Fruit fly (Drosophila melanogaster) whole organism, embryonic: Measurements from ENCODE around the gene Doa.

Experiments
- Antp ChIP-seq: fragments of 200-800 bp; sonication (Bioruptor generic); optimal IDR thresholded peaks from 3 replicates; lab custom pipeline; 2016; ENCODE audit warnings: missing biosample characterization, missing genetic modification characterization
- CG10543 ChIP-seq: fragments of 200-800 bp; sonication (Bioruptor generic); optimal IDR thresholded peaks from 3 replicates; lab custom pipeline; 2017; ENCODE audit warnings: missing biosample characterization, mild to moderate bottlenecking, missing genetic modification characterization, moderate library complexity
- CG12769 ChIP-seq: fragments of 200-800 bp; sonication (Bioruptor generic); optimal IDR thresholded peaks from 2 replicates; lab custom pipeline; 2019; ENCODE audit warnings: missing biosample characterization, mild to moderate bottlenecking, missing genetic modification characterization, moderate library complexity
- CG13296 ChIP-seq: fragments of 200-800 bp; sonication (Bioruptor generic); optimal IDR thresholded peaks from 3 replicates; lab custom pipeline; 2018; ENCODE audit warnings: missing biosample characterization, mild to moderate bottlenecking, missing genetic modification characterization
- CG14441 ChIP-seq: fragments of 200-800 bp; sonication (Bioruptor generic); IDR thresholded peaks from 2 replicates; pipeline ENCODE4 v1.3.6; 2022; ENCODE audit warnings: missing biosample characterization, missing genetic modification characterization
- CG17186 ChIP-seq: fragments of 200-800 bp; sonication (Bioruptor generic); optimal IDR thresholded peaks from 3 replicates; lab custom pipeline; 2017; ENCODE audit warnings: missing biosample characterization, missing genetic modification reagents, missing genetic modification characterization
- CG17361 ChIP-seq: fragments of 200-800 bp; sonication (Bioruptor generic); IDR thresholded peaks from 3 replicates; pipeline ENCODE4 v1.3.6; 2022; ENCODE audit warnings: missing biosample characterization, missing genetic modification characterization
- CG17612 ChIP-seq: fragments of 200-800 bp; sonication (Bioruptor generic); IDR thresholded peaks from 2 replicates; pipeline ENCODE4 v1.3.6; 2022; ENCODE audit warnings: missing biosample characterization, missing genetic modification characterization
- CG17802 ChIP-seq: fragments of 200-800 bp; sonication (Bioruptor generic); optimal IDR thresholded peaks from 2 replicates; lab custom pipeline; 2018; ENCODE audit warnings: missing biosample characterization, mild to moderate bottlenecking, missing genetic modification characterization, moderate library complexity
- CG2875 ChIP-seq: fragments of 200-800 bp; sonication (Bioruptor generic); optimal IDR thresholded peaks from 2 replicates; lab custom pipeline; 2017; ENCODE audit warnings: missing biosample characterization, mild to moderate bottlenecking, missing genetic modification characterization, missing genetic modification reagents
- CG2889 ChIP-seq: fragments of 200-800 bp; sonication (Bioruptor generic); IDR thresholded peaks from 3 replicates; pipeline ENCODE4 v1.3.6; 2022; ENCODE audit warnings: missing biosample characterization, missing genetic modification characterization
- CG31224 ChIP-seq: fragments of 200-800 bp; sonication (Bioruptor generic); IDR thresholded peaks from 2 replicates; pipeline ENCODE4 v1.3.6; 2022; ENCODE audit warnings: missing biosample characterization, missing genetic modification characterization
- CG32767 ChIP-seq: fragments of 200-800 bp; sonication (Bioruptor generic); IDR thresholded peaks from 2 replicates; pipeline ENCODE4 v1.3.6; 2022; ENCODE audit warnings: missing biosample characterization, missing genetic modification characterization
- CG42726 ChIP-seq: fragments of 200-800 bp; sonication (Bioruptor generic); IDR thresholded peaks from 2 replicates; pipeline ENCODE4 v1.3.6; 2022; ENCODE audit warnings: missing biosample characterization, missing genetic modification characterization; ENCODE audit not compliant: partially characterized antibody
- CG4328 ChIP-seq: fragments of 200-800 bp; sonication (Bioruptor generic); optimal IDR thresholded peaks from 3 replicates; lab custom pipeline; 2017; ENCODE audit warnings: missing biosample characterization, missing genetic modification reagents, missing genetic modification characterization
- CG7372 ChIP-seq: fragments of 200-800 bp; sonication (Bioruptor generic); IDR thresholded peaks from 2 replicates; pipeline ENCODE4 v1.3.6; 2022; ENCODE audit warnings: missing biosample characterization, missing genetic modification characterization
- CG8290 ChIP-seq, 3 experiments: fragments of 200-800 bp; sonication (Bioruptor generic); optimal IDR thresholded peaks; 2 replicates each; lab custom pipeline; 2016 to 2019; ENCODE audit warnings: missing biosample characterization in 3 of 3, missing genetic modification characterization in 3 of 3, mild to moderate bottlenecking in 2 of 3, moderate library complexity in 1 of 3
- CG9215 ChIP-seq: fragments of 200-800 bp; sonication (Bioruptor generic); IDR thresholded peaks from 2 replicates; pipeline ENCODE4 v1.3.6; 2022; ENCODE audit warnings: missing biosample characterization, missing genetic modification characterization
- CTCF ChIP-seq: fragments of 200-800 bp; sonication (Bioruptor generic); optimal IDR thresholded peaks from 2 replicates; lab custom pipeline; 2017; ENCODE audit warnings: missing biosample characterization, mild to moderate bottlenecking, missing genetic modification characterization, moderate library complexity
- Chrac-16 ChIP-seq: fragments of 200-800 bp; sonication (Bioruptor generic); optimal IDR thresholded peaks from 3 replicates; lab custom pipeline; 2016; ENCODE audit warnings: missing biosample characterization, missing genetic modification characterization
- Deaf1 ChIP-seq: fragments of 200-800 bp; optimal IDR thresholded peaks from 3 replicates; lab custom pipeline; 2019; ENCODE audit warnings: missing biosample characterization, mild to moderate bottlenecking, missing genetic modification characterization, moderate library complexity
- Dll ChIP-seq: fragments of 200-800 bp; sonication (Bioruptor generic); IDR thresholded peaks from 4 replicates; pipeline ENCODE4 v1.3.6; 2022; ENCODE audit warnings: missing biosample characterization, missing genetic modification characterization; ENCODE audit not compliant: partially characterized antibody
- Ets97D ChIP-seq: fragments of 200-800 bp; sonication (Bioruptor generic); optimal IDR thresholded peaks from 3 replicates; lab custom pipeline; 2016; ENCODE audit warnings: missing biosample characterization, missing genetic modification characterization
- Fer2 ChIP-seq: fragments of 200-800 bp; sonication (Bioruptor generic); optimal IDR thresholded peaks from 2 replicates; lab custom pipeline; 2018; ENCODE audit warnings: missing biosample characterization, mild to moderate bottlenecking, missing genetic modification characterization, moderate library complexity
- Gug ChIP-seq: fragments of 200-800 bp; sonication (Bioruptor generic); IDR thresholded peaks from 4 replicates; pipeline ENCODE4 v1.3.6; 2022; ENCODE audit warnings: missing biosample characterization, missing genetic modification characterization
- NC2α ChIP-seq: fragments of 200-800 bp; sonication (Bioruptor generic); optimal IDR thresholded peaks from 2 replicates; lab custom pipeline; 2016; ENCODE audit warnings: missing biosample characterization, missing genetic modification characterization
- Nf-YA ChIP-seq: fragments of 200-800 bp; sonication (Bioruptor generic); IDR thresholded peaks from 2 replicates; pipeline ENCODE4 v1.3.6; 2022; ENCODE audit warnings: missing biosample characterization, missing genetic modification characterization
- Pdp1 ChIP-seq, 2 experiments: fragments of 200-800 bp; sonication (Bioruptor generic); optimal IDR thresholded peaks; 3 replicates each; lab custom pipeline; 2016; ENCODE audit warnings: missing biosample characterization in 2 of 2, missing genetic modification characterization in 2 of 2, mild to moderate bottlenecking in 1 of 2, moderate library complexity in 1 of 2
- Sry-β ChIP-seq: fragments of 200-800 bp; sonication (Bioruptor generic); optimal IDR thresholded peaks from 2 replicates; lab custom pipeline; 2018; ENCODE audit warnings: missing biosample characterization, mild to moderate bottlenecking, missing genetic modification characterization, moderate library complexity
- ase ChIP-seq: fragments of 200-800 bp; sonication (Bioruptor generic); IDR thresholded peaks from 3 replicates; pipeline ENCODE4 v1.3.6; 2022; ENCODE audit warnings: missing biosample characterization, missing genetic modification characterization
- bcd ChIP-seq: fragments of 200-800 bp; sonication (Bioruptor generic); optimal IDR thresholded peaks from 2 replicates; lab custom pipeline; 2017; ENCODE audit warnings: missing biosample characterization, mild to moderate bottlenecking, missing genetic modification characterization
- chinmo ChIP-seq: fragments of 200-800 bp; sonication (Bioruptor generic); IDR thresholded peaks from 4 replicates; pipeline ENCODE4 v1.3.6; 2022; ENCODE audit warnings: missing biosample characterization, missing genetic modification characterization; ENCODE audit not compliant: partially characterized antibody
- chn ChIP-seq: fragments of 200-800 bp; sonication (Bioruptor generic); optimal IDR thresholded peaks from 2 replicates; lab custom pipeline; 2016; ENCODE audit warnings: missing biosample characterization, missing genetic modification characterization
- crc ChIP-seq: fragments of 200-800 bp; sonication (Bioruptor generic); optimal IDR thresholded peaks from 2 replicates; lab custom pipeline; 2016; ENCODE audit warnings: missing biosample characterization, missing genetic modification characterization
- crol ChIP-seq: fragments of 200-800 bp; sonication (Bioruptor generic); IDR thresholded peaks from 2 replicates; pipeline ENCODE4 v1.3.6; 2022; ENCODE audit warnings: missing biosample characterization, missing genetic modification characterization
- cwo ChIP-seq: fragments of 200-800 bp; sonication (Bioruptor generic); optimal IDR thresholded peaks from 3 replicates; lab custom pipeline; 2017; ENCODE audit warnings: missing biosample characterization, missing genetic modification characterization, mild to moderate bottlenecking, moderate library complexity, missing genetic modification reagents
- gfzf ChIP-seq: fragments of 200-800 bp; sonication (Bioruptor generic); optimal IDR thresholded peaks from 2 replicates; lab custom pipeline; 2016; ENCODE audit warnings: missing biosample characterization, mild to moderate bottlenecking, missing genetic modification characterization, moderate library complexity
- gt ChIP-seq: fragments of 200-800 bp; sonication (Bioruptor generic); IDR thresholded peaks from 2 replicates; pipeline ENCODE4 v1.3.6; 2022; ENCODE audit warnings: missing biosample characterization, missing genetic modification characterization
- ham ChIP-seq: fragments of 200-800 bp; sonication (Bioruptor generic); IDR thresholded peaks from 2 replicates; pipeline ENCODE4 v1.3.6; 2022; ENCODE audit warnings: missing biosample characterization, missing genetic modification characterization
- hbn ChIP-seq: fragments of 200-800 bp; sonication (Bioruptor generic); IDR thresholded peaks from 2 replicates; pipeline ENCODE4 v1.3.6; 2022; ENCODE audit warnings: missing biosample characterization, missing genetic modification characterization; ENCODE audit not compliant: partially characterized antibody
- jing ChIP-seq: fragments of 200-800 bp; sonication (Bioruptor generic); optimal IDR thresholded peaks from 2 replicates; lab custom pipeline; 2018; ENCODE audit warnings: missing biosample characterization, mild to moderate bottlenecking, missing genetic modification characterization
- onecut ChIP-seq: fragments of 200-800 bp; sonication (Bioruptor generic); IDR thresholded peaks from 2 replicates; pipeline ENCODE4 v1.3.6; 2022; ENCODE audit warnings: missing biosample characterization, missing genetic modification characterization
- pzg ChIP-seq: fragments of 200-800 bp; sonication (Bioruptor generic); optimal IDR thresholded peaks from 3 replicates; lab custom pipeline; 2018; ENCODE audit warnings: missing biosample characterization, mild to moderate bottlenecking, missing genetic modification characterization, moderate library complexity
- salm ChIP-seq: fragments of 200-800 bp; sonication (Bioruptor generic); optimal IDR thresholded peaks from 2 replicates; lab custom pipeline; 2018; ENCODE audit warnings: missing biosample characterization, mild to moderate bottlenecking, missing genetic modification characterization
- sd ChIP-seq: fragments of 200-800 bp; sonication (Bioruptor generic); optimal IDR thresholded peaks from 3 replicates; lab custom pipeline; 2018; ENCODE audit warnings: missing biosample characterization, mild to moderate bottlenecking, missing genetic modification characterization, moderate library complexity
- sima ChIP-seq: fragments of 200-800 bp; sonication (Bioruptor generic); optimal IDR thresholded peaks from 2 replicates; lab custom pipeline; 2016; ENCODE audit warnings: missing biosample characterization, missing genetic modification characterization
- slp2 ChIP-seq: fragments of 200-800 bp; sonication (Bioruptor generic); optimal IDR thresholded peaks from 2 replicates; lab custom pipeline; 2016; ENCODE audit warnings: missing biosample characterization, missing genetic modification characterization
- so ChIP-seq: fragments of 200-800 bp; sonication (Bioruptor generic); IDR thresholded peaks from 3 replicates; pipeline ENCODE4 v1.3.6; 2022; ENCODE audit warnings: missing biosample characterization, missing genetic modification characterization
- tio ChIP-seq: fragments of 200-800 bp; sonication (Bioruptor generic); optimal IDR thresholded peaks from 2 replicates; lab custom pipeline; 2017; ENCODE audit warnings: missing biosample characterization, missing genetic modification characterization, inconsistent platforms
- usp ChIP-seq: fragments of >200 bp; optimal IDR thresholded peaks from 2 replicates; lab custom pipeline; 2017; ENCODE audit warnings: missing biosample characterization, missing genetic modification characterization
- wek ChIP-seq: fragments of 200-800 bp; sonication (Bioruptor generic); optimal IDR thresholded peaks from 3 replicates; lab custom pipeline; 2018; ENCODE audit warnings: missing biosample characterization, mild to moderate bottlenecking, missing genetic modification characterization, moderate library complexity
- zfh1 ChIP-seq: fragments of 200-800 bp; sonication (Bioruptor generic); IDR thresholded peaks from 3 replicates; pipeline ENCODE4 v1.3.6; 2022; ENCODE audit warnings: missing biosample characterization, missing genetic modification characterization

Doa gene

dm6 chr3R:28903392-28903791, 15.5 kb downstream of the Doa start:
- no peak for TF ChIP-seq onecut (GFP tag; lab: Robert Waterston, UW)
- no peak for TF ChIP-seq usp (GFP tag; lab: Kevin White, UChicago)
- TF ChIP-seq Sry-β (GFP tag; lab: Kevin White, UChicago) = no peak
- TF ChIP-seq sima (GFP tag; lab: Kevin White, UChicago) = no peak
- no peak for TF ChIP-seq Gug
- no peak for TF ChIP-seq bcd (GFP tag; lab: Kevin White, UChicago)
- no peak for TF ChIP-seq wek (GFP tag; lab: Kevin White, UChicago)
- TF ChIP-seq crol = peak; percentile 77
- no peak for TF ChIP-seq Nf-YA (GFP tag; lab: Robert Waterston, UW)
- no peak for TF ChIP-seq Antp (GFP tag; lab: Kevin White, UChicago)
- TF ChIP-seq CG13296 = no peak
- TF ChIP-seq CG2889 (GFP tag; lab: Robert Waterston, UW) = no peak
- no peak for TF ChIP-seq CG17802 (tag; lab: Kevin White, UChicago)
- TF ChIP-seq salm (tag; lab: Kevin White, UChicago) = no peak
- no peak for TF ChIP-seq slp2 (GFP tag; lab: Kevin White, UChicago)
- TF ChIP-seq Deaf1 = peak; percentile 62
- TF ChIP-seq CG2875 = no peak
- no peak for TF ChIP-seq CG17612 (GFP tag; lab: Robert Waterston, UW)
- no peak for TF ChIP-seq ham (GFP tag; lab: Robert Waterston, UW)
- TF ChIP-seq cwo = no peak
- no peak for TF ChIP-seq CG9215 (GFP tag; lab: Robert Waterston, UW)
- no peak for TF ChIP-seq crc
- no peak for TF ChIP-seq pzg (GFP tag; lab: Kevin White, UChicago)
- TF ChIP-seq Pdp1 (GFP tag; optimal IDR thresholded peaks at IDR 0.05; lab: Kevin White, UChicago) = peak in 1 of 2 experiments; percentile 4
- no peak for TF ChIP-seq gfzf
- no peak for TF ChIP-seq Fer2 (tag; lab: Kevin White, UChicago)
- TF ChIP-seq CG4328 (GFP tag; lab: Kevin White, UChicago) = no peak
- 0 out of 2 replicates have a peak, but pooled peaks have one; percentile 22 for TF ChIP-seq hbn (GFP tag; lab: Robert Waterston, UW)
- TF ChIP-seq tio (GFP tag; lab: Kevin White, UChicago) = no peak
- TF ChIP-seq ase = no peak
- no peak for TF ChIP-seq CG8290 (GFP tag; optimal IDR thresholded peaks at IDR 0.05; lab: Kevin White, UChicago)
- no peak for TF ChIP-seq CG8290 (tag; optimal IDR thresholded peaks at IDR 0.05; lab: Kevin White, UChicago)
- no peak for TF ChIP-seq Chrac-16 (GFP tag; lab: Kevin White, UChicago)
- no peak for TF ChIP-seq so (GFP tag; lab: Robert Waterston, UW)
- no peak for TF ChIP-seq CG17186
- no peak for TF ChIP-seq NC2α
- no peak for TF ChIP-seq jing (GFP tag; lab: Kevin White, UChicago)
- no peak for TF ChIP-seq chn (GFP tag; lab: Kevin White, UChicago)
- no peak for TF ChIP-seq CG32767
- TF ChIP-seq Dll (GFP tag; lab: Robert Waterston, UW) = no peak
- no peak for TF ChIP-seq CG7372 (GFP tag; lab: Robert Waterston, UW)
- no peak for TF ChIP-seq CTCF (GFP tag; lab: Kevin White, UChicago)
- peak; percentile 33 for TF ChIP-seq CG12769
- peak; percentile 12 for TF ChIP-seq Ets97D
- no peak for TF ChIP-seq CG31224 (GFP tag; lab: Robert Waterston, UW)
- peak; percentile 45 for TF ChIP-seq CG10543 (GFP tag; lab: Kevin White, UChicago)
- TF ChIP-seq zfh1 = no peak
- TF ChIP-seq CG17361 (GFP tag; lab: Robert Waterston, UW) = no peak
- TF ChIP-seq CG14441 = no peak
- TF ChIP-seq gt (GFP tag; lab: Robert Waterston, UW) = no peak
- 0 out of 2 replicates have a peak, but pooled peaks have one; percentile 7 for TF ChIP-seq CG42726 (GFP tag; lab: Robert Waterston, UW)
- TF ChIP-seq chinmo = no peak
- peak; percentile 15 for TF ChIP-seq sd (tag; lab: Kevin White, UChicago)
